Fruit fly (Drosophila melanogaster) whole organism, embryonic: ENCODE data around the gene CG16812.
A peak's percentile ranks its signal among the peaks of the same experiment; 100 is the strongest.

Source experiments
- B-H1 ChIP-seq: fragments of 200-800 bp; sonication (Bioruptor generic); IDR thresholded peaks from 3 replicates; pipeline ENCODE4 v1.3.6; 2022; ENCODE audit warnings: missing biosample characterization, missing genetic modification characterization
- BEAF-32 ChIP-seq: fragments of 200-800 bp; sonication (Bioruptor generic); optimal IDR thresholded peaks from 3 replicates; lab custom pipeline; 2017; ENCODE audit warnings: missing biosample characterization, missing genetic modification characterization, mild to moderate bottlenecking, moderate library complexity, missing genetic modification reagents
- CG10267 ChIP-seq: fragments of 200-800 bp; sonication (Bioruptor generic); optimal IDR thresholded peaks from 2 replicates; lab custom pipeline; 2018; ENCODE audit warnings: missing biosample characterization, mild to moderate bottlenecking, missing genetic modification characterization, moderate library complexity
- CG10979 ChIP-seq: fragments of 200-800 bp; sonication (Bioruptor generic); optimal IDR thresholded peaks from 2 replicates; lab custom pipeline; 2018; ENCODE audit warnings: missing biosample characterization, mild to moderate bottlenecking, missing genetic modification characterization, moderate library complexity
- CG11504 ChIP-seq: fragments of 200-800 bp; sonication (Bioruptor generic); optimal IDR thresholded peaks from 3 replicates; lab custom pipeline; 2019; ENCODE audit warnings: missing biosample characterization, mild to moderate bottlenecking, missing genetic modification characterization, moderate library complexity
- CG11695 ChIP-seq: fragments of 200-800 bp; sonication (Bioruptor generic); IDR thresholded peaks from 3 replicates; pipeline ENCODE4 v1.3.6; 2022; ENCODE audit warnings: missing biosample characterization, missing genetic modification characterization
- CG12299 ChIP-seq: fragments of 200-800 bp; sonication (Bioruptor generic); optimal IDR thresholded peaks from 2 replicates; lab custom pipeline; 2018; ENCODE audit warnings: missing biosample characterization, mild to moderate bottlenecking, missing genetic modification characterization
- CG15479 ChIP-seq: fragments of 200-800 bp; sonication (Bioruptor generic); optimal IDR thresholded peaks from 3 replicates; lab custom pipeline; 2019; ENCODE audit warnings: missing biosample characterization, mild to moderate bottlenecking, missing genetic modification characterization, moderate library complexity
- CG17361 ChIP-seq: fragments of 200-800 bp; sonication (Bioruptor generic); IDR thresholded peaks from 3 replicates; pipeline ENCODE4 v1.3.6; 2022; ENCODE audit warnings: missing biosample characterization, missing genetic modification characterization
- CG2116 ChIP-seq: fragments of 200-800 bp; sonication (Bioruptor generic); optimal IDR thresholded peaks from 3 replicates; lab custom pipeline; 2018; ENCODE audit warnings: missing biosample characterization, mild to moderate bottlenecking, missing genetic modification characterization
- CG33213 ChIP-seq: fragments of 200-800 bp; sonication (Bioruptor generic); optimal IDR thresholded peaks from 3 replicates; lab custom pipeline; 2016; ENCODE audit warnings: missing biosample characterization, missing genetic modification characterization
- CG34224 ChIP-seq: fragments of 200-800 bp; sonication (Bioruptor generic); IDR thresholded peaks from 3 replicates; pipeline ENCODE4 v1.3.6; 2022; ENCODE audit warnings: missing biosample characterization, missing genetic modification characterization; ENCODE audit not compliant: partially characterized antibody
- CG4404 ChIP-seq: fragments of 200-800 bp; sonication (Bioruptor generic); IDR thresholded peaks from 2 replicates; pipeline ENCODE4 v1.3.6; 2022; ENCODE audit warnings: missing biosample characterization, missing genetic modification characterization
- CG8478 ChIP-seq: fragments of >200 bp; optimal IDR thresholded peaks from 2 replicates; lab custom pipeline; 2018
- CG8924 ChIP-seq: fragments of 200-800 bp; optimal IDR thresholded peaks from 3 replicates; lab custom pipeline; 2019; ENCODE audit warnings: missing biosample characterization, mild to moderate bottlenecking, missing genetic modification characterization, moderate library complexity
- CG9727 ChIP-seq: fragments of 200-800 bp; sonication (Bioruptor generic); optimal IDR thresholded peaks from 3 replicates; lab custom pipeline; 2017; ENCODE audit warnings: missing biosample characterization, mild to moderate bottlenecking, missing genetic modification characterization
- CG9797 ChIP-seq: fragments of 200-800 bp; sonication (Bioruptor generic); optimal IDR thresholded peaks from 3 replicates; lab custom pipeline; 2018; ENCODE audit warnings: missing biosample characterization, mild to moderate bottlenecking, missing genetic modification characterization
- CTCF ChIP-seq: fragments of 200-800 bp; sonication (Bioruptor generic); optimal IDR thresholded peaks from 2 replicates; lab custom pipeline; 2017; ENCODE audit warnings: missing biosample characterization, mild to moderate bottlenecking, missing genetic modification characterization, moderate library complexity
- D19B ChIP-seq: fragments of 200-800 bp; sonication (Bioruptor generic); optimal IDR thresholded peaks from 2 replicates; lab custom pipeline; 2017; ENCODE audit warnings: missing biosample characterization, mild to moderate bottlenecking, missing genetic modification characterization
- Dip2 ChIP-seq: fragments of 200-800 bp; sonication (Bioruptor generic); IDR thresholded peaks from 2 replicates; pipeline ENCODE4 v1.3.6; 2022; ENCODE audit warnings: missing biosample characterization, missing genetic modification characterization
- Dp ChIP-seq: fragments of 200-800 bp; sonication (Bioruptor generic); optimal IDR thresholded peaks from 2 replicates; lab custom pipeline; 2018; ENCODE audit warnings: missing biosample characterization, mild to moderate bottlenecking, missing genetic modification characterization, moderate library complexity
- Dref ChIP-seq: fragments of 200-800 bp; sonication (Bioruptor generic); IDR thresholded peaks from 2 replicates; pipeline ENCODE4 v1.3.6; 2022; ENCODE audit warnings: missing biosample characterization, missing genetic modification characterization
- Drgx ChIP-seq: fragments of 200-800 bp; sonication (Bioruptor generic); IDR thresholded peaks from 2 replicates; pipeline ENCODE4 v1.3.6; 2022; ENCODE audit warnings: missing biosample characterization, missing genetic modification characterization
- Elba2 ChIP-seq: fragments of 200-800 bp; sonication (Bioruptor generic); optimal IDR thresholded peaks from 3 replicates; lab custom pipeline; 2016; ENCODE audit warnings: missing biosample characterization, missing genetic modification characterization
- Gsc ChIP-seq: fragments of 200-800 bp; sonication (Bioruptor generic); IDR thresholded peaks from 2 replicates; pipeline ENCODE4 v1.3.6; 2022; ENCODE audit warnings: missing biosample characterization, missing genetic modification characterization
- HHEX ChIP-seq: fragments of 200-800 bp; sonication (Bioruptor generic); optimal IDR thresholded peaks from 3 replicates; lab custom pipeline; 2017; ENCODE audit warnings: missing biosample characterization, mild to moderate bottlenecking, missing genetic modification characterization, missing genetic modification reagents
- Hr3 ChIP-seq: fragments of 200-800 bp; sonication (Bioruptor generic); optimal IDR thresholded peaks from 3 replicates; lab custom pipeline; 2016; ENCODE audit warnings: missing biosample characterization, missing genetic modification characterization
- Lpt ChIP-seq: fragments of >200 bp; optimal IDR thresholded peaks from 2 replicates; lab custom pipeline; 2018; ENCODE audit warnings: missing biosample characterization, missing genetic modification characterization
- MBD-R2 ChIP-seq: fragments of 200-800 bp; sonication (Bioruptor generic); IDR thresholded peaks from 2 replicates; pipeline ENCODE4 v1.3.6; 2022; ENCODE audit warnings: missing biosample characterization, missing genetic modification characterization
- MESR4 ChIP-seq: fragments of 200-800 bp; sonication (Bioruptor generic); optimal IDR thresholded peaks from 2 replicates; lab custom pipeline; 2018; ENCODE audit warnings: missing biosample characterization, mild to moderate bottlenecking, missing genetic modification characterization, moderate library complexity
- Med ChIP-seq: fragments of 200-800 bp; sonication (Bioruptor generic); peaks from one replicate; lab custom pipeline; 2016; ENCODE audit warnings: missing biosample characterization, missing genetic modification characterization, mild to moderate bottlenecking, inconsistent platforms, moderate library complexity
- Myb ChIP-seq: fragments of 200-800 bp; sonication (Bioruptor generic); optimal IDR thresholded peaks from 2 replicates; lab custom pipeline; 2016; ENCODE audit warnings: missing biosample characterization, missing genetic modification characterization
- Opbp ChIP-seq: fragments of 200-800 bp; sonication (Bioruptor generic); IDR thresholded peaks from 3 replicates; pipeline ENCODE4 v1.3.6; 2022; ENCODE audit warnings: missing biosample characterization, missing genetic modification characterization; ENCODE audit not compliant: partially characterized antibody
- Sin3A ChIP-seq: fragments of >200 bp; optimal IDR thresholded peaks from 2 replicates; lab custom pipeline; 2018
- TFAM ChIP-seq: fragments of 200-800 bp; sonication (Bioruptor generic); optimal IDR thresholded peaks from 2 replicates; lab custom pipeline; 2017; ENCODE audit warnings: missing biosample characterization, missing genetic modification characterization, inconsistent platforms
- YL-1 ChIP-seq: fragments of 200-800 bp; sonication (Bioruptor generic); optimal IDR thresholded peaks from 3 replicates; lab custom pipeline; 2017; ENCODE audit warnings: missing biosample characterization, mild to moderate bottlenecking, missing genetic modification characterization
- bsh ChIP-seq, 2 experiments: fragments of 200-800 bp; sonication (Bioruptor generic); optimal IDR thresholded peaks; 2 replicates each; lab custom pipeline; 2017 to 2018; ENCODE audit warnings: mild to moderate bottlenecking in 2 of 2, missing biosample characterization in 2 of 2, missing genetic modification characterization in 2 of 2, moderate library complexity in 1 of 2
- cad ChIP-seq: fragments of >200 bp; optimal IDR thresholded peaks from 2 replicates; lab custom pipeline; 2017; ENCODE audit warnings: missing biosample characterization, missing genetic modification characterization
- gfzf ChIP-seq: fragments of 200-800 bp; sonication (Bioruptor generic); optimal IDR thresholded peaks from 2 replicates; lab custom pipeline; 2016; ENCODE audit warnings: missing biosample characterization, mild to moderate bottlenecking, missing genetic modification characterization, moderate library complexity
- lov ChIP-seq, 2 experiments: fragments of 200-800 bp in 1 of 2; fragments of >200 bp in 1 of 2; sonication (Bioruptor generic) in 1 of 2; IDR thresholded peaks in 1 of 2; optimal IDR thresholded peaks in 1 of 2; 2 replicates in 1 of 2; 3 replicates in 1 of 2; pipeline versions ENCODE4 v1.3.6 to Lab custom; 2017 to 2022; ENCODE audit warnings: missing biosample characterization in 1 of 2, missing genetic modification characterization in 1 of 2
- oc ChIP-seq: fragments of 200-800 bp; sonication (Bioruptor generic); optimal IDR thresholded peaks from 2 replicates; lab custom pipeline; 2018; ENCODE audit warnings: missing biosample characterization, mild to moderate bottlenecking, missing genetic modification characterization, moderate library complexity
- peb ChIP-seq: fragments of 200-800 bp; sonication (Bioruptor generic); IDR thresholded peaks from 2 replicates; pipeline ENCODE4 v1.3.6; 2022; ENCODE audit warnings: missing biosample characterization, missing genetic modification characterization
- pnt ChIP-seq: fragments of 200-800 bp; sonication (Bioruptor generic); optimal IDR thresholded peaks from 3 replicates; lab custom pipeline; 2016; ENCODE audit warnings: missing biosample characterization, missing genetic modification characterization
- pzg ChIP-seq: fragments of 200-800 bp; sonication (Bioruptor generic); optimal IDR thresholded peaks from 3 replicates; lab custom pipeline; 2018; ENCODE audit warnings: missing biosample characterization, mild to moderate bottlenecking, missing genetic modification characterization, moderate library complexity
- run ChIP-seq: fragments of 200-800 bp; sonication (Bioruptor generic); optimal IDR thresholded peaks from 3 replicates; lab custom pipeline; 2018; ENCODE audit warnings: missing biosample characterization, mild to moderate bottlenecking, missing genetic modification characterization
- sim ChIP-seq: fragments of 200-800 bp; sonication (Bioruptor generic); IDR thresholded peaks from 2 replicates; pipeline ENCODE4 v1.3.6; 2022; ENCODE audit warnings: missing biosample characterization, missing genetic modification characterization
- stwl ChIP-seq: fragments of 200-800 bp; sonication (Bioruptor generic); optimal IDR thresholded peaks from 3 replicates; lab custom pipeline; 2018; ENCODE audit warnings: missing biosample characterization, mild to moderate bottlenecking, missing genetic modification characterization, moderate library complexity
- trem ChIP-seq: fragments of 200-800 bp; optimal IDR thresholded peaks from 3 replicates; lab custom pipeline; 2019; ENCODE audit warnings: missing biosample characterization, mild to moderate bottlenecking, missing genetic modification characterization, moderate library complexity
- vvl ChIP-seq: fragments of 200-800 bp; sonication (Bioruptor generic); IDR thresholded peaks from 2 replicates; pipeline ENCODE4 v1.3.6; 2022; ENCODE audit warnings: missing biosample characterization, missing genetic modification characterization
- wor ChIP-seq: fragments of 200-800 bp; sonication (Bioruptor generic); IDR thresholded peaks from 2 replicates; pipeline ENCODE4 v1.3.6; 2022; ENCODE audit warnings: missing biosample characterization, missing genetic modification characterization
- zfh1 ChIP-seq: fragments of 200-800 bp; sonication (Bioruptor generic); IDR thresholded peaks from 3 replicates; pipeline ENCODE4 v1.3.6; 2022; ENCODE audit warnings: missing biosample characterization, missing genetic modification characterization

Gene CG16812

DNA sequence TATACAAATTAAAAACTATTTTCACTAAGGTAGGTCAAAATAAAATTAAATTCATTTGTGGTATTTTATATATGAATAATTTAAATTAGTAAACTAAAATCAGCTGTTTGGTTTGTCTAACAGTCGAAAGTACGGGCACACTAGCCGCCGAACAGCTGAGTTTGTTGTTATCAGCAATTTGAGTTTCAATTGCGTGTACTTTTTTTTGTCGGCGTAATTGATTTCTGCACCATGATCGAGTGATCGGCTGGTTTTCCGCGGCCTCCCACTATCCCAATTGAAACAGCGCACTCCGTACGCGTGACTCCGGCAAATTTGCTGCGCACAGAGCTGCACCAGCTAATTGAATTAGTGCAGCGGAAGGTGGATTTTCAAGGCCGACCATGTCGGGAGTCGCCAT lies 43.3 kb upstream of the CG16812 start, which contains the start of gene Alg7 (continued):
- TF ChIP-seq Opbp (GFP tag; lab: Robert Waterston, UW) (no peak), Sin3A (lab: Kevin White, UChicago) (peak; percentile 1), CG10979 (no peak), HHEX (no peak), CG33213 (GFP tag; lab: Kevin White, UChicago) (no peak), CG11504 (tag; lab: Kevin White, UChicago) (no peak), CG8924 (tag; lab: Kevin White, UChicago) (peak; percentile 2), CG9797 (peak; percentile 72), wor (GFP tag; lab: Robert Waterston, UW) (no peak), Gsc (no peak), CG15479 (GFP tag; lab: Kevin White, UChicago) (peak; percentile 78), MESR4 (GFP tag; lab: Kevin White, UChicago) (peak; percentile 51), B-H1 (GFP tag; lab: Robert Waterston, UW) (no peak), bsh (GFP tag; optimal IDR thresholded peaks at IDR 0.05; lab: Kevin White, UChicago) (no peak), Hr3 (GFP tag; lab: Kevin White, UChicago) (no peak), trem (tag; lab: Kevin White, UChicago) (peak; percentile 21), CG10267 (tag; lab: Kevin White, UChicago) (peak; percentile 50), Drgx (GFP tag; lab: Robert Waterston, UW) (no peak), BEAF-32 (GFP tag; lab: Kevin White, UChicago) (peak; percentile 6)

DNA sequence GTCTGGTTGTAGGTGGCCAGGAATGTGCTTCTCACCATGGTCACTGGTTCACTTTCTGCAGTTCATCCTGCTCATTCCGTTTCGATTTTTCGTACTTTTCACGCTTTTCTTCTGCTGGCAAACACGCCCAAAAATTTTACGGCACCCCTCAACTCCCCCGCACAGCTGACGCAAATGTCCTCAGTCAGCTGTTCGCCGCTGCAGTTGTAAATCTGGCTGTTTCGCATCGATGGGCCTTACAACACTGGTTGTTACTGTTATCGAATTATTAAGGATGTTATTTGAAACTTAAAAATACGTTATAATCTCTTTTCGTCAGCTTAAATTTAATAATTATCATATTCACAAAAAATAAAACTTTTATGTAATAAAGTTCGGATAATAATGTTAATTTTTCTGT lies 40.0 kb upstream of the CG16812 start, which contains the start of gene Mgat3:
Gene Mgat3 (minus strand): TSS at position 182 of the 400 bp plus-strand sequence.
- TF ChIP-seq YL-1 (peak; percentile 35), MESR4 (GFP tag; lab: Kevin White, UChicago) (peak; percentile 16), CG8478 (lab: Kevin White, UChicago) (no peak), gfzf (peak; percentile 28), stwl (peak; percentile 82), pzg (peak; percentile 34), BEAF-32 (GFP tag; lab: Kevin White, UChicago) (peak; percentile 13), pnt (no peak), run (tag; lab: Kevin White, UChicago) (no peak), CG11695 (no peak), Med (GFP tag; lab: Kevin White, UChicago) (peak; percentile 27), Myb (GFP tag; lab: Kevin White, UChicago) (peak; percentile 41), CG4404 (GFP tag; lab: Robert Waterston, UW) (no peak), Elba2 (GFP tag; lab: Kevin White, UChicago) (no peak), Dp (peak; percentile 1), zfh1 (GFP tag; lab: Robert Waterston, UW) (no peak), peb (GFP tag; lab: Robert Waterston, UW) (no peak), CG17361 (no peak), lov (optimal IDR thresholded peaks at IDR 0.05; lab: Kevin White, UChicago) (no peak), lov (GFP tag; IDR thresholded peaks at IDR 0.05; lab: Robert Waterston, UW) (no peak), Lpt (GFP tag; lab: Kevin White, UChicago) (no peak), CG34224 (GFP tag; lab: Robert Waterston, UW) (peak; percentile 48; the same call in 2 of the 3 replicates), oc (tag; lab: Kevin White, UChicago) (no peak), cad (GFP tag; lab: Kevin White, UChicago) (peak; percentile 49), CG12299 (no peak), MBD-R2 (GFP tag; lab: Robert Waterston, UW) (peak; percentile 46; the same call in 1 of the 2 replicates), sim (no peak), Dref (peak; percentile 44), TFAM (GFP tag; lab: Kevin White, UChicago) (no peak), B-H1 (GFP tag; lab: Robert Waterston, UW) (no peak), CG9727 (no peak), CG2116 (GFP tag; lab: Kevin White, UChicago) (peak; percentile 55), D19B (no peak), CTCF (no peak), vvl (GFP tag; lab: Robert Waterston, UW) (no peak), Dip2 (no peak)
